Fruit fly (Drosophila melanogaster) whole organism, embryonic: ENCODE results near the gene CG32246.

Experiments
- Atf3 ChIP-seq: fragments of 200-800 bp; sonication (Bioruptor generic); optimal IDR thresholded peaks from 3 replicates; lab custom pipeline; 2016; ENCODE audit warnings: missing biosample characterization, missing genetic modification characterization
- B-H2 ChIP-seq: fragments of 200-800 bp; sonication (Bioruptor generic); optimal IDR thresholded peaks from 2 replicates; lab custom pipeline; 2018; ENCODE audit warnings: missing biosample characterization, mild to moderate bottlenecking, missing genetic modification characterization
- CG1024 ChIP-seq: fragments of 200-800 bp; sonication (Bioruptor generic); IDR thresholded peaks from 2 replicates; pipeline ENCODE4 v1.3.6; 2022; ENCODE audit warnings: missing biosample characterization, missing genetic modification characterization
- CG10543 ChIP-seq: fragments of 200-800 bp; sonication (Bioruptor generic); optimal IDR thresholded peaks from 3 replicates; lab custom pipeline; 2017; ENCODE audit warnings: missing biosample characterization, mild to moderate bottlenecking, missing genetic modification characterization, moderate library complexity
- CG12219 ChIP-seq: fragments of 200-800 bp; sonication (Bioruptor generic); optimal IDR thresholded peaks from 3 replicates; lab custom pipeline; 2018; ENCODE audit warnings: missing biosample characterization, mild to moderate bottlenecking, missing genetic modification characterization
- CG13894 ChIP-seq: fragments of 200-800 bp; sonication (Bioruptor generic); optimal IDR thresholded peaks from 3 replicates; lab custom pipeline; 2018; ENCODE audit warnings: missing biosample characterization, mild to moderate bottlenecking, missing genetic modification characterization, moderate library complexity
- CG15479 ChIP-seq: fragments of 200-800 bp; sonication (Bioruptor generic); optimal IDR thresholded peaks from 3 replicates; lab custom pipeline; 2019; ENCODE audit warnings: missing biosample characterization, mild to moderate bottlenecking, missing genetic modification characterization, moderate library complexity
- CG1603 ChIP-seq: fragments of 200-800 bp; sonication (Bioruptor generic); optimal IDR thresholded peaks from 2 replicates; lab custom pipeline; 2019; ENCODE audit warnings: missing biosample characterization, mild to moderate bottlenecking, missing genetic modification characterization, moderate library complexity
- CG1647 ChIP-seq: fragments of 200-800 bp; sonication (Bioruptor generic); optimal IDR thresholded peaks from 3 replicates; lab custom pipeline; 2016; ENCODE audit warnings: missing biosample characterization, missing genetic modification characterization
- CG17359 ChIP-seq: fragments of 200-800 bp; sonication (Bioruptor generic); optimal IDR thresholded peaks from 3 replicates; lab custom pipeline; 2018; ENCODE audit warnings: missing biosample characterization, mild to moderate bottlenecking, missing genetic modification characterization, moderate library complexity
- CG18011 ChIP-seq: fragments of 200-800 bp; sonication (Bioruptor generic); optimal IDR thresholded peaks from 2 replicates; lab custom pipeline; 2017; ENCODE audit warnings: missing biosample characterization, missing genetic modification characterization, mild to moderate bottlenecking, moderate library complexity, missing genotype
- CG3847 ChIP-seq: fragments of 200-800 bp; sonication (Bioruptor generic); IDR thresholded peaks from 2 replicates; pipeline ENCODE4 v1.3.6; 2022; ENCODE audit warnings: missing biosample characterization, missing genetic modification characterization
- CG42726 ChIP-seq: fragments of 200-800 bp; sonication (Bioruptor generic); IDR thresholded peaks from 2 replicates; pipeline ENCODE4 v1.3.6; 2022; ENCODE audit warnings: missing biosample characterization, missing genetic modification characterization; ENCODE audit not compliant: partially characterized antibody
- CG4360 ChIP-seq: fragments of 200-800 bp; sonication (Bioruptor generic); IDR thresholded peaks from 2 replicates; pipeline ENCODE4 v1.3.6; 2022; ENCODE audit warnings: missing biosample characterization, missing genetic modification characterization
- CG7987 ChIP-seq: fragments of 200-800 bp; sonication (Bioruptor generic); optimal IDR thresholded peaks from 2 replicates; lab custom pipeline; 2018; ENCODE audit warnings: missing biosample characterization, mild to moderate bottlenecking, missing genetic modification characterization, moderate library complexity
- CG8281 ChIP-seq: fragments of 200-800 bp; sonication (Bioruptor generic); optimal IDR thresholded peaks from 2 replicates; lab custom pipeline; 2018; ENCODE audit warnings: missing biosample characterization, mild to moderate bottlenecking, missing genetic modification characterization, moderate library complexity
- CG9609 ChIP-seq: fragments of 200-800 bp; sonication (Bioruptor generic); optimal IDR thresholded peaks from 3 replicates; lab custom pipeline; 2016; ENCODE audit warnings: missing biosample characterization, missing genetic modification characterization
- CTCF ChIP-seq: fragments of 200-800 bp; sonication (Bioruptor generic); optimal IDR thresholded peaks from 2 replicates; lab custom pipeline; 2017; ENCODE audit warnings: missing biosample characterization, mild to moderate bottlenecking, missing genetic modification characterization, moderate library complexity
- D ChIP-seq, 2 experiments: fragments of 200-800 bp in 1 of 2; fragments of >200 bp in 1 of 2; sonication (Bioruptor generic) in 1 of 2; optimal IDR thresholded peaks; 2 replicates in 1 of 2; 3 replicates in 1 of 2; lab custom pipeline; 2017; ENCODE audit warnings: mild to moderate bottlenecking in 1 of 2, missing biosample characterization in 1 of 2, missing genetic modification characterization in 1 of 2, missing genetic modification reagents in 1 of 2
- Dbx ChIP-seq: fragments of 200-800 bp; sonication (Bioruptor generic); IDR thresholded peaks from 3 replicates; pipeline ENCODE4 v1.3.6; 2022; ENCODE audit warnings: missing biosample characterization, missing genetic modification characterization
- Dek ChIP-seq: fragments of 200-800 bp; sonication (Bioruptor generic); optimal IDR thresholded peaks from 3 replicates; lab custom pipeline; 2019; ENCODE audit warnings: missing biosample characterization, mild to moderate bottlenecking, missing genetic modification characterization, moderate library complexity
- Fer1 ChIP-seq: fragments of 200-800 bp; sonication (Bioruptor generic); optimal IDR thresholded peaks from 2 replicates; lab custom pipeline; 2017; ENCODE audit warnings: missing biosample characterization, mild to moderate bottlenecking, missing genetic modification characterization
- Fer3 ChIP-seq: fragments of 200-800 bp; sonication (Bioruptor generic); optimal IDR thresholded peaks from 2 replicates; lab custom pipeline; 2018; ENCODE audit warnings: missing biosample characterization, mild to moderate bottlenecking, missing genetic modification characterization, moderate library complexity
- Gsc ChIP-seq: fragments of 200-800 bp; sonication (Bioruptor generic); IDR thresholded peaks from 2 replicates; pipeline ENCODE4 v1.3.6; 2022; ENCODE audit warnings: missing biosample characterization, missing genetic modification characterization
- Hsf ChIP-seq: fragments of 200-800 bp; sonication (Bioruptor generic); optimal IDR thresholded peaks from 3 replicates; lab custom pipeline; 2016; ENCODE audit warnings: missing biosample characterization, missing genetic modification characterization
- Max ChIP-seq: fragments of 200-800 bp; sonication (Bioruptor generic); optimal IDR thresholded peaks from 2 replicates; lab custom pipeline; 2016; ENCODE audit warnings: missing biosample characterization, mild to moderate bottlenecking, missing genetic modification characterization
- Meics ChIP-seq: fragments of 200-800 bp; sonication (Bioruptor generic); optimal IDR thresholded peaks from 2 replicates; lab custom pipeline; 2017; ENCODE audit warnings: missing biosample characterization, mild to moderate bottlenecking, missing genetic modification characterization
- Six4 ChIP-seq: fragments of 200-800 bp; sonication (Bioruptor generic); optimal IDR thresholded peaks from 2 replicates; lab custom pipeline; 2016; ENCODE audit warnings: missing biosample characterization, missing genetic modification characterization
- ac ChIP-seq: fragments of 200-800 bp; sonication (Bioruptor generic); optimal IDR thresholded peaks from 3 replicates; lab custom pipeline; 2017; ENCODE audit warnings: missing biosample characterization, mild to moderate bottlenecking, missing genetic modification characterization
- al ChIP-seq: fragments of 200-800 bp; sonication (Bioruptor generic); IDR thresholded peaks from 2 replicates; pipeline ENCODE4 v1.3.6; 2022; ENCODE audit warnings: missing biosample characterization, missing genetic modification characterization
- bcd ChIP-seq: fragments of 200-800 bp; sonication (Bioruptor generic); optimal IDR thresholded peaks from 2 replicates; lab custom pipeline; 2017; ENCODE audit warnings: missing biosample characterization, mild to moderate bottlenecking, missing genetic modification characterization
- chinmo ChIP-seq: fragments of 200-800 bp; sonication (Bioruptor generic); IDR thresholded peaks from 4 replicates; pipeline ENCODE4 v1.3.6; 2022; ENCODE audit warnings: missing biosample characterization, missing genetic modification characterization; ENCODE audit not compliant: partially characterized antibody
- dan ChIP-seq: fragments of 200-800 bp; sonication (Bioruptor generic); IDR thresholded peaks from 2 replicates; pipeline ENCODE4 v1.3.6; 2022; ENCODE audit warnings: missing biosample characterization, missing genetic modification characterization
- dysf ChIP-seq: fragments of 200-800 bp; sonication (Bioruptor generic); IDR thresholded peaks from 3 replicates; pipeline ENCODE4 v1.3.6; 2022; ENCODE audit warnings: missing biosample characterization, missing genetic modification characterization
- en ChIP-seq: fragments of 200-800 bp; sonication (Bioruptor generic); optimal IDR thresholded peaks from 2 replicates; lab custom pipeline; 2016; ENCODE audit warnings: missing biosample characterization, missing genetic modification characterization
- ewg ChIP-seq: fragments of 200-800 bp; sonication (Bioruptor generic); optimal IDR thresholded peaks from 3 replicates; lab custom pipeline; 2017; ENCODE audit warnings: mild to moderate bottlenecking, missing biosample characterization, missing genetic modification reagents, missing genetic modification characterization
- fru ChIP-seq: fragments of >200 bp; optimal IDR thresholded peaks from 2 replicates; lab custom pipeline; 2017
- gce ChIP-seq: fragments of 200-800 bp; sonication (Bioruptor generic); IDR thresholded peaks from 3 replicates; pipeline ENCODE4 v1.3.6; 2022; ENCODE audit warnings: missing biosample characterization, missing genetic modification characterization
- grau ChIP-seq: fragments of 200-800 bp; optimal IDR thresholded peaks from 3 replicates; lab custom pipeline; 2019; ENCODE audit warnings: missing biosample characterization, mild to moderate bottlenecking, missing genetic modification characterization, moderate library complexity
- h ChIP-seq: fragments of >200 bp; optimal IDR thresholded peaks from 2 replicates; lab custom pipeline; 2017
- hkb ChIP-seq, 2 experiments: fragments of 200-800 bp in 1 of 2; fragments of >200 bp in 1 of 2; sonication (Bioruptor generic) in 1 of 2; IDR thresholded peaks in 1 of 2; optimal IDR thresholded peaks in 1 of 2; 2 replicates each; pipeline versions ENCODE4 v1.3.6 to Lab custom; 2017 to 2022; ENCODE audit warnings: missing biosample characterization in 1 of 2, missing genetic modification characterization in 1 of 2
- lov ChIP-seq, 2 experiments: fragments of 200-800 bp in 1 of 2; fragments of >200 bp in 1 of 2; sonication (Bioruptor generic) in 1 of 2; IDR thresholded peaks in 1 of 2; optimal IDR thresholded peaks in 1 of 2; 2 replicates in 1 of 2; 3 replicates in 1 of 2; pipeline versions ENCODE4 v1.3.6 to Lab custom; 2017 to 2022; ENCODE audit warnings: missing biosample characterization in 1 of 2, missing genetic modification characterization in 1 of 2
- otp ChIP-seq: fragments of 200-800 bp; sonication (Bioruptor generic); IDR thresholded peaks from 3 replicates; pipeline ENCODE4, ENCODE4 v1.3.6; 2022; ENCODE audit warnings: missing biosample characterization, missing genetic modification characterization
- pan ChIP-seq, 4 experiments: fragments of >200 bp in 3 of 4; fragments of 200-800 bp in 1 of 4; sonication (Bioruptor generic) in 1 of 4; optimal IDR thresholded peaks in 3 of 4; IDR thresholded peaks in 1 of 4; 2 replicates each; pipeline versions ENCODE4 v1.3.6 to Lab custom; 2017 to 2022; ENCODE audit warnings: missing biosample characterization in 2 of 4, missing genetic modification characterization in 2 of 4, mixed read lengths in 1 of 4
- pros ChIP-seq: fragments of 200-800 bp; sonication (Bioruptor generic); optimal IDR thresholded peaks from 3 replicates; lab custom pipeline; 2019; ENCODE audit warnings: missing biosample characterization, mild to moderate bottlenecking, missing genetic modification characterization, moderate library complexity
- toy ChIP-seq: fragments of 200-800 bp; sonication (Bioruptor generic); IDR thresholded peaks from 2 replicates; pipeline ENCODE4 v1.3.6; 2022; ENCODE audit warnings: missing biosample characterization, missing genetic modification characterization
- unpg ChIP-seq: fragments of 200-800 bp; sonication (Bioruptor generic); optimal IDR thresholded peaks from 3 replicates; lab custom pipeline; 2018; ENCODE audit warnings: missing biosample characterization, mild to moderate bottlenecking, missing genetic modification characterization, moderate library complexity
- usp ChIP-seq: fragments of >200 bp; optimal IDR thresholded peaks from 2 replicates; lab custom pipeline; 2017; ENCODE audit warnings: missing biosample characterization, missing genetic modification characterization
- vnd ChIP-seq: fragments of 200-800 bp; sonication (Bioruptor generic); IDR thresholded peaks from 3 replicates; pipeline ENCODE4 v1.3.6; 2022; ENCODE audit warnings: missing biosample characterization, missing genetic modification characterization; ENCODE audit not compliant: partially characterized antibody
- wdn ChIP-seq: fragments of 200-800 bp; sonication (Bioruptor generic); IDR thresholded peaks from 2 replicates; pipeline ENCODE4 v1.3.6; 2022; ENCODE audit warnings: missing biosample characterization, missing genetic modification characterization

CG32246 gene

DNA sequence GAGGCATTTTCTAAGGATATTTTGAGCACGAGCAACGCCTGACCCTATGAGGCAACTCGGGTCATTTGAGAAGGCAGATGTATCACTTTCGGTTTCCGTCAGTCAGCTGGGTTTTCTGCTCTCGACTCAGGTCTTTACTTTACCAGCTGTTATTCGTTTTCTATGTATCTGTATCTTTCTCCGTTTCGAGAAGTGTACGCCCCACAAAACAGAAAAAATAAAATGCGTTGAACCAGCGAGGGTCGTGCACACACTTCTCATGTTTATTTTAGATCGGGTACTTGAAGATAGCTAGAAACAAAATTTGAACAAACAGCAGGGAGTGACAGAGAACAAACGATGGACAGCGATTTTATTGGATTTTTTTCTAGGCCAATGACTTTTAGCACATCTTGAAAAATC, 7.2 kb upstream of the CG32246 start (continued):
- TF ChIP-seq Fer3 (tag; lab: Kevin White, UChicago) (no peak), CG7987 (no peak), CG42726 (GFP tag; lab: Robert Waterston, UW) (no peak), chinmo (GFP tag; lab: Robert Waterston, UW) (no peak), CG3847 (GFP tag; lab: Robert Waterston, UW) (no peak), Dbx (no peak), dan (no peak), CG8281 (tag; lab: Kevin White, UChicago) (no peak), ac (peak; percentile 75), CG18011 (no peak), Meics (GFP tag; lab: Kevin White, UChicago) (no peak), CG13894 (tag; lab: Kevin White, UChicago) (peak; percentile 74), Hsf (peak; percentile 8), CG1647 (GFP tag; lab: Kevin White, UChicago) (no peak), B-H2 (no peak), Fer1 (GFP tag; lab: Kevin White, UChicago) (no peak), Gsc (GFP tag; lab: Robert Waterston, UW) (no peak), grau (tag; lab: Kevin White, UChicago) (peak; percentile 16), al (GFP tag; lab: Robert Waterston, UW) (no peak), dysf (GFP tag; lab: Robert Waterston, UW) (no peak), CG1024 (no peak), Max (GFP tag; lab: Kevin White, UChicago) (no peak), wdn (GFP tag; lab: Robert Waterston, UW) (no peak), gce (GFP tag; lab: Robert Waterston, UW) (no peak), unpg (GFP tag; lab: Kevin White, UChicago) (no peak), h (lab: Kevin White, UChicago) (no peak), CG10543 (GFP tag; lab: Kevin White, UChicago) (no peak), Six4 (GFP tag; lab: Kevin White, UChicago) (peak; percentile 47), usp (GFP tag; lab: Kevin White, UChicago) (no peak), pros (no peak), CG9609 (no peak), ewg (GFP tag; lab: Kevin White, UChicago) (no peak), otp (GFP tag; lab: Robert Waterston, UW) (no peak), D (optimal IDR thresholded peaks at IDR 0.05; lab: Kevin White, UChicago) (no peak), D (GFP tag; optimal IDR thresholded peaks at IDR 0.05; lab: Kevin White, UChicago) (peak; percentile 23), fru (lab: Kevin White, UChicago) (no peak), Dek (tag; lab: Kevin White, UChicago) (no peak), CTCF (no peak), en (GFP tag; lab: Kevin White, UChicago) (no peak), CG17359 (tag; lab: Kevin White, UChicago) (peak; percentile 2), CG12219 (GFP tag; lab: Kevin White, UChicago) (no peak), CG1603 (tag; lab: Kevin White, UChicago) (peak; percentile 16), CG15479 (GFP tag; lab: Kevin White, UChicago) (peak; percentile 44), vnd (GFP tag; lab: Robert Waterston, UW) (no peak), bcd (GFP tag; lab: Kevin White, UChicago) (no peak), pan (optimal IDR thresholded peaks at IDR 0.05; lab: Kevin White, UChicago) (no peak), pan (GFP tag; optimal IDR thresholded peaks at IDR 0.05 in 1 of 2, IDR thresholded peaks at IDR 0.05 in 1 of 2) (no peak), CG4360 (GFP tag; lab: Robert Waterston, UW) (peak; percentile 23; the same call in 1 of the 2 replicates), toy (GFP tag; lab: Robert Waterston, UW) (no peak), lov (optimal IDR thresholded peaks at IDR 0.05; lab: Kevin White, UChicago) (no peak), lov (GFP tag; IDR thresholded peaks at IDR 0.05; lab: Robert Waterston, UW) (no peak), Atf3 (GFP tag; lab: Kevin White, UChicago) (no peak), hkb (optimal IDR thresholded peaks at IDR 0.05; lab: Kevin White, UChicago) (peak; percentile 38), hkb (GFP tag; IDR thresholded peaks at IDR 0.05; lab: Robert Waterston, UW) (peak; percentile 13; the same call in 1 of the 2 replicates)
